Worm (Caenorhabditis elegans): ENCODE results near the gene col-19.

ce11 chrX:404597-404996, 16.9 kb upstream of the col-19 start, which contains the start of gene R04A9.1:
- TF ChIP-seq ama-1 (optimal IDR thresholded peaks at IDR 0.05) (no peak), B0310.2 (tag; optimal IDR thresholded peaks at IDR 0.05) (no peak), ceh-13 (GFP tag; optimal IDR thresholded peaks at IDR 0.05) (no peak), scrt-1 (GFP tag; IDR thresholded peaks at IDR 0.05) (no peak), aly-1 (tag; optimal IDR thresholded peaks at IDR 0.05) (no peak), ets-7 (tag; optimal IDR thresholded peaks at IDR 0.05) (no peak), sea-1 (GFP tag; conservative IDR thresholded peaks at IDR 0.05) (no peak), hmbx-1 (tag; optimal IDR thresholded peaks at IDR 0.05) (no peak), hnd-1 (tag; optimal IDR thresholded peaks at IDR 0.05) (no peak), flt-1 (GFP tag; IDR thresholded peaks at IDR 0.05) (no peak), tbx-37 (GFP tag; conservative IDR thresholded peaks at IDR 0.05) (no peak), F13C5.2 (tag; optimal IDR thresholded peaks at IDR 0.05) (no peak), hmg-4 (GFP tag; optimal IDR thresholded peaks at IDR 0.05) (no peak), tbx-11 (GFP tag; IDR thresholded peaks at IDR 0.05) (no peak)
